Worm (Caenorhabditis elegans) whole organism, mixed stage, embryonic: ENCODE measurements around the gene srsx-16.

ENCODE experiments used
- lsy-2 ChIP-seq: fragments of 150-350 bp; optimal IDR thresholded peaks from 2 replicates; lab custom pipeline; 2014; ENCODE audit warnings: missing biosample characterization, missing genetic modification characterization
- mab-5 ChIP-seq: fragments of 150-350 bp; optimal IDR thresholded peaks from 2 replicates; lab custom pipeline; 2014; ENCODE audit warnings: missing biosample characterization, missing genetic modification characterization
- pha-4 ChIP-seq: fragments of 150-350 bp; optimal IDR thresholded peaks from 2 replicates; lab custom pipeline; 2018; ENCODE audit warnings: missing biosample characterization, missing genetic modification reagents, missing genetic modification characterization
- ztf-11 ChIP-seq: fragments of 150-350 bp; optimal IDR thresholded peaks from 2 replicates; lab custom pipeline; 2014; ENCODE audit warnings: missing biosample characterization, missing genetic modification characterization

- TF ChIP-seq mab-5 (no peak), ztf-11 (tag; lab: Kevin White, UChicago) (no peak), lsy-2 (tag; lab: Kevin White, UChicago) (no peak), pha-4 (tag; lab: Kevin White, UChicago) (no peak)
Observed at ce11 chrIV:5590120-5590519, 29.4 kb downstream of the srsx-16 start.
